Fruit fly (Drosophila melanogaster) Kc167 (cell line): Measurements from ENCODE around the gene CecC.

Experiments
- h ChIP-seq: fragments of >200 bp; optimal IDR thresholded peaks from 3 replicates; lab custom pipeline; 2018; ENCODE audit warnings: missing external identifiers
- ttk ChIP-seq: sonication (Bioruptor generic); optimal IDR thresholded peaks from 2 replicates; lab custom pipeline; 2017; ENCODE audit warnings: missing external identifiers

dm6 chr3R:30193826-30194225 lies 22.5 kb upstream of the CecC start:
- TF ChIP-seq h (no peak), ttk (lab: Kevin White, UChicago) (no peak)
